Fruit fly (Drosophila melanogaster): ENCODE measurements around the gene CG11134.

The CG11134 gene

dm6 chrX:13762372-13762883, 24.7 kb downstream of the CG11134 start, which contains the start of gene rdgB (continued):
- no peak for TF ChIP-seq CG9797 (GFP tag; optimal IDR thresholded peaks at IDR 0.05)
- TF ChIP-seq CG11456 (GFP tag; IDR thresholded peaks at IDR 0.05) = peak; percentile 80
- peak; percentile 98 for TF ChIP-seq CG15514 (GFP tag; optimal IDR thresholded peaks at IDR 0.05)
- TF ChIP-seq so (GFP tag; IDR thresholded peaks at IDR 0.05) = peak; percentile 62; the same call in 2 of the 3 replicates
- TF ChIP-seq her (GFP tag; optimal IDR thresholded peaks at IDR 0.05) = no peak
- no peak for TF ChIP-seq CG18011 (GFP tag; optimal IDR thresholded peaks at IDR 0.05)
- no peak for TF ChIP-seq pita (GFP tag; optimal IDR thresholded peaks at IDR 0.05)
- peak; percentile 73 for TF ChIP-seq nerfin-1 (tag; optimal IDR thresholded peaks at IDR 0.05)
- TF ChIP-seq CG15011 (GFP tag; optimal IDR thresholded peaks at IDR 0.05) = peak; percentile 78
- TF ChIP-seq hbn (GFP tag; IDR thresholded peaks at IDR 0.05; ENCODE audit: partially characterized antibody) = no peak
- no peak for TF ChIP-seq h (optimal IDR thresholded peaks at IDR 0.05)
- TF ChIP-seq CG4707 (GFP tag; optimal IDR thresholded peaks at IDR 0.05) = no peak
- peak; percentile 81 for TF ChIP-seq caup (GFP tag; optimal IDR thresholded peaks at IDR 0.05; ENCODE audit: severe bottlenecking)
- TF ChIP-seq Ets97D (GFP tag; optimal IDR thresholded peaks at IDR 0.05) = no peak
- TF ChIP-seq croc (GFP tag; conservative IDR thresholded peaks at IDR 0.05) = peak; percentile 69; the same call in 2 of the 3 replicates
- TF ChIP-seq Hmx (GFP tag; optimal IDR thresholded peaks at IDR 0.05) = peak; percentile 44
- peak; percentile 83 for TF ChIP-seq zf30C (GFP tag; optimal IDR thresholded peaks at IDR 0.05)
- TF ChIP-seq CG4617 (GFP tag; optimal IDR thresholded peaks at IDR 0.05; ENCODE audit: borderline replicate concordance) = no peak
- peak; percentile 57 for TF ChIP-seq D19B (GFP tag; optimal IDR thresholded peaks at IDR 0.05)
- TF ChIP-seq BEAF-32 (GFP tag; optimal IDR thresholded peaks at IDR 0.05) = no peak
- peak; percentile 10 for TF ChIP-seq Bdp1 (GFP tag; optimal IDR thresholded peaks at IDR 0.05)
- no peak for TF ChIP-seq CG3163 (GFP tag; optimal IDR thresholded peaks at IDR 0.05)
- no peak for TF ChIP-seq usp (GFP tag; optimal IDR thresholded peaks at IDR 0.05)
- peak; percentile 55 for TF ChIP-seq salm (tag; optimal IDR thresholded peaks at IDR 0.05)
- peak; percentile 50 for TF ChIP-seq dmrt11E (tag; optimal IDR thresholded peaks at IDR 0.05)
- TF ChIP-seq shn (GFP tag; optimal IDR thresholded peaks at IDR 0.05) = no peak
- TF ChIP-seq NfI (GFP tag; optimal IDR thresholded peaks at IDR 0.05) = peak; percentile 73
- TF ChIP-seq CG13287 (GFP tag; IDR thresholded peaks at IDR 0.05; ENCODE audit: partially characterized antibody) = peak; percentile 27; the same call in 1 of the 2 replicates
- no peak for TF ChIP-seq Kr (GFP tag; optimal IDR thresholded peaks at IDR 0.05)
- TF ChIP-seq CG18476 (GFP tag; optimal IDR thresholded peaks at IDR 0.05) = peak; percentile 72
- peak; percentile 94 for TF ChIP-seq CG17361 (GFP tag; IDR thresholded peaks at IDR 0.05)
- TF ChIP-seq z (GFP tag; IDR thresholded peaks at IDR 0.05) = no peak
- no peak for TF ChIP-seq sna (GFP tag; IDR thresholded peaks at IDR 0.05; ENCODE audit: partially characterized antibody)
- TF ChIP-seq klu (GFP tag; IDR thresholded peaks at IDR 0.05) = peak; percentile 62; the same call in 1 of the 2 replicates
- no peak for TF ChIP-seq yki (optimal IDR thresholded peaks at IDR 0.05)
- TF ChIP-seq exex (tag; optimal IDR thresholded peaks at IDR 0.05) = peak; percentile 32
- TF ChIP-seq CG2199 (GFP tag; IDR thresholded peaks at IDR 0.05) = peak; percentile 67; the same call in 1 of the 3 replicates
- no peak for TF ChIP-seq hkb (optimal IDR thresholded peaks at IDR 0.05)
- TF ChIP-seq hkb (GFP tag; IDR thresholded peaks at IDR 0.05) = peak; percentile 82
- TF ChIP-seq CG11247 (GFP tag; IDR thresholded peaks at IDR 0.05) = peak; percentile 77
- TF ChIP-seq dm (GFP tag; optimal IDR thresholded peaks at IDR 0.05) = no peak
- peak; percentile 59 for TF ChIP-seq CG12155 (GFP tag; optimal IDR thresholded peaks at IDR 0.05)
- TF ChIP-seq danr (GFP tag; IDR thresholded peaks at IDR 0.05) = peak; percentile 36; the same call in 1 of the 2 replicates
- TF ChIP-seq fd96Cb (tag; optimal IDR thresholded peaks at IDR 0.05) = peak; percentile 82
- TF ChIP-seq dimm (GFP tag; IDR thresholded peaks at IDR 0.05) = no peak
- no peak for TF ChIP-seq Doc3 (GFP tag; IDR thresholded peaks at IDR 0.05; ENCODE audit: partially characterized antibody)
- TF ChIP-seq CG17568 (GFP tag; optimal IDR thresholded peaks at IDR 0.05) = peak; percentile 10
- no peak for TF ChIP-seq GATAe (GFP tag; conservative IDR thresholded peaks at IDR 0.05)
- TF ChIP-seq gsb-n (tag; optimal IDR thresholded peaks at IDR 0.05) = peak; percentile 69
- TF ChIP-seq tll (GFP tag; optimal IDR thresholded peaks at IDR 0.05) = no peak
- peak; percentile 66 for TF ChIP-seq rib (GFP tag; IDR thresholded peaks at IDR 0.05)

All from whole organism, embryonic.